Worm (Caenorhabditis elegans): ENCODE results near the gene orc-3.

The orc-3 gene

ce11 chrIII:1207852-1208251 lies at the start of gene orc-3:
Gene orc-3 (plus strand): TSS chrIII:1208133.
- TF ChIP-seq flt-1 (GFP tag; IDR thresholded peaks at IDR 0.05), result no peak
- no peak for TF ChIP-seq F13C5.2 (tag; optimal IDR thresholded peaks at IDR 0.05)
- no peak for TF ChIP-seq ceh-36 (tag; optimal IDR thresholded peaks at IDR 0.05)
- no peak for TF ChIP-seq tbx-11 (GFP tag; IDR thresholded peaks at IDR 0.05)
- no peak for TF ChIP-seq tbx-37 (GFP tag; conservative IDR thresholded peaks at IDR 0.05)
- TF ChIP-seq hmg-4 (GFP tag; optimal IDR thresholded peaks at IDR 0.05), result no peak
- no peak for TF ChIP-seq pes-1 (GFP tag; IDR thresholded peaks at IDR 0.05)

ce11 chrIII:1161946-1162345 lies 46.0 kb upstream of the orc-3 start:
- TF ChIP-seq sea-1 (GFP tag; conservative IDR thresholded peaks at IDR 0.05) (0 out of 2 replicates have a peak, but pooled peaks have one; percentile 41), hmbx-1 (tag; optimal IDR thresholded peaks at IDR 0.05) (no peak), hmg-4 (GFP tag; optimal IDR thresholded peaks at IDR 0.05) (peak; percentile 4), pes-1 (GFP tag; IDR thresholded peaks at IDR 0.05) (no peak)

ce11 chrIII:1163203-1163602 lies 44.7 kb upstream of the orc-3 start:
- TF ChIP-seq tra-4 (tag; optimal IDR thresholded peaks at IDR 0.05) (no peak), tbx-11 (GFP tag; IDR thresholded peaks at IDR 0.05) (no peak), hmbx-1 (tag; optimal IDR thresholded peaks at IDR 0.05) (no peak), F13C5.2 (tag; optimal IDR thresholded peaks at IDR 0.05) (no peak), ets-7 (tag; optimal IDR thresholded peaks at IDR 0.05) (no peak), hnd-1 (tag; optimal IDR thresholded peaks at IDR 0.05) (no peak), sea-1 (GFP tag; conservative IDR thresholded peaks at IDR 0.05) (no peak), B0310.2 (tag; optimal IDR thresholded peaks at IDR 0.05) (no peak), ceh-13 (GFP tag; optimal IDR thresholded peaks at IDR 0.05) (no peak), scrt-1 (GFP tag; IDR thresholded peaks at IDR 0.05) (no peak), tbx-37 (GFP tag; conservative IDR thresholded peaks at IDR 0.05) (no peak), flt-1 (GFP tag; IDR thresholded peaks at IDR 0.05) (no peak), hmg-4 (GFP tag; optimal IDR thresholded peaks at IDR 0.05) (no peak), pes-1 (GFP tag; IDR thresholded peaks at IDR 0.05) (no peak)

ce11 chrIII:1164668-1165067 lies 43.3 kb upstream of the orc-3 start:
- no peak for TF ChIP-seq tra-4 (tag; optimal IDR thresholded peaks at IDR 0.05)
- 0 out of 2 replicates have a peak, but pooled peaks have one; percentile 19 for TF ChIP-seq pes-1 (GFP tag; IDR thresholded peaks at IDR 0.05)

- no peak for TF ChIP-seq hmbx-1 (tag; optimal IDR thresholded peaks at IDR 0.05)
Measured at ce11 chrIII:1166388-1166787, 41.5 kb upstream of the orc-3 start.

- TF ChIP-seq ceh-36 (tag; optimal IDR thresholded peaks at IDR 0.05) (peak; percentile 86), ceh-13 (GFP tag; optimal IDR thresholded peaks at IDR 0.05) (no peak)
Measured at ce11 chrIII:1169622-1170021, 38.3 kb upstream of the orc-3 start.

- TF ChIP-seq flt-1 (GFP tag; IDR thresholded peaks at IDR 0.05) (no peak), ama-1 (optimal IDR thresholded peaks at IDR 0.05) (no peak), tbx-37 (GFP tag; conservative IDR thresholded peaks at IDR 0.05) (no peak)
Measured at ce11 chrIII:1173331-1173730, 34.6 kb upstream of the orc-3 start.

- TF ChIP-seq tbx-11 (GFP tag; IDR thresholded peaks at IDR 0.05) (no peak), hmbx-1 (tag; optimal IDR thresholded peaks at IDR 0.05) (no peak), ets-7 (tag; optimal IDR thresholded peaks at IDR 0.05) (no peak), hnd-1 (tag; optimal IDR thresholded peaks at IDR 0.05) (no peak), aly-1 (tag; optimal IDR thresholded peaks at IDR 0.05) (no peak), pes-1 (GFP tag; IDR thresholded peaks at IDR 0.05) (no peak), tbx-37 (GFP tag; conservative IDR thresholded peaks at IDR 0.05) (no peak), B0310.2 (tag; optimal IDR thresholded peaks at IDR 0.05) (no peak), ama-1 (optimal IDR thresholded peaks at IDR 0.05) (no peak)
Measured at ce11 chrIII:1176080-1176608, 31.8 kb upstream of the orc-3 start, which contains the start of gene eak-3. Gene eak-3 (minus strand): TSS chrIII:1176558.

- TF ChIP-seq tra-4 (tag; optimal IDR thresholded peaks at IDR 0.05), result no peak
- TF ChIP-seq pes-1 (GFP tag; IDR thresholded peaks at IDR 0.05), result no peak
- TF ChIP-seq hmg-4 (GFP tag; optimal IDR thresholded peaks at IDR 0.05), result no peak
- TF ChIP-seq ceh-36 (tag; optimal IDR thresholded peaks at IDR 0.05), result no peak
- TF ChIP-seq F13C5.2 (tag; optimal IDR thresholded peaks at IDR 0.05), result no peak
- TF ChIP-seq scrt-1 (GFP tag; IDR thresholded peaks at IDR 0.05), result no peak
- TF ChIP-seq hnd-1 (tag; optimal IDR thresholded peaks at IDR 0.05), result no peak
- no peak for TF ChIP-seq ets-7 (tag; optimal IDR thresholded peaks at IDR 0.05)
- no peak for TF ChIP-seq ama-1 (optimal IDR thresholded peaks at IDR 0.05)
- no peak for TF ChIP-seq aly-1 (tag; optimal IDR thresholded peaks at IDR 0.05)
- no peak for TF ChIP-seq flt-1 (GFP tag; IDR thresholded peaks at IDR 0.05)
- no peak for TF ChIP-seq tbx-11 (GFP tag; IDR thresholded peaks at IDR 0.05)
Measured at ce11 chrIII:1179006-1179405, 28.9 kb upstream of the orc-3 start.

- no peak for TF ChIP-seq tra-4 (tag; optimal IDR thresholded peaks at IDR 0.05)
- TF ChIP-seq ceh-13 (GFP tag; optimal IDR thresholded peaks at IDR 0.05), result no peak
- TF ChIP-seq ets-7 (tag; optimal IDR thresholded peaks at IDR 0.05), result no peak
- TF ChIP-seq ceh-36 (tag; optimal IDR thresholded peaks at IDR 0.05), result no peak
- TF ChIP-seq hmg-4 (GFP tag; optimal IDR thresholded peaks at IDR 0.05), result no peak
- TF ChIP-seq aly-1 (tag; optimal IDR thresholded peaks at IDR 0.05), result no peak
- TF ChIP-seq sea-1 (GFP tag; conservative IDR thresholded peaks at IDR 0.05), result no peak
- TF ChIP-seq ama-1 (optimal IDR thresholded peaks at IDR 0.05), result no peak
- no peak for TF ChIP-seq hnd-1 (tag; optimal IDR thresholded peaks at IDR 0.05)
- TF ChIP-seq tbx-11 (GFP tag; IDR thresholded peaks at IDR 0.05), result no peak
- TF ChIP-seq tbx-37 (GFP tag; conservative IDR thresholded peaks at IDR 0.05), result no peak
- no peak for TF ChIP-seq F13C5.2 (tag; optimal IDR thresholded peaks at IDR 0.05)
- TF ChIP-seq pes-1 (GFP tag; IDR thresholded peaks at IDR 0.05), result no peak
- no peak for TF ChIP-seq hmbx-1 (tag; optimal IDR thresholded peaks at IDR 0.05)
- no peak for TF ChIP-seq flt-1 (GFP tag; IDR thresholded peaks at IDR 0.05)
- TF ChIP-seq B0310.2 (tag; optimal IDR thresholded peaks at IDR 0.05), result no peak
- TF ChIP-seq scrt-1 (GFP tag; IDR thresholded peaks at IDR 0.05), result no peak
Measured at ce11 chrIII:1181756-1182155, 26.2 kb upstream of the orc-3 start, which contains the start of gene nspg-8. Gene nspg-8 (plus strand): TSS chrIII:1182056.
